Worm (Caenorhabditis elegans) whole organism, midembryonic: ENCODE measurements around the gene T10D4.15.

Source experiments
- flt-1 ChIP-seq: fragments of 200-800 bp; sonication (Bioruptor generic); IDR thresholded peaks from 2 replicates; pipeline ENCODE4 v1.3.6; 2022; ENCODE audit warnings: missing genetic modification characterization, missing compliant biosample characterization
- klf-2 ChIP-seq: fragments of 200-800 bp; sonication (Bioruptor generic); conservative IDR thresholded peaks from 2 replicates; pipeline ENCODE4 v1.3.6; 2022; ENCODE audit warnings: missing genetic modification reagents, missing genetic modification characterization, missing compliant biosample characterization
- med-1 ChIP-seq: sonication (generic microtip); optimal IDR thresholded peaks from 2 replicates; lab custom pipeline; 2017; ENCODE audit warnings: missing genetic modification characterization, mild to moderate bottlenecking, missing compliant biosample characterization, antibody characterized with exemption, missing genetic modification reagents; ENCODE audit not compliant: insufficient read depth
- ref-1 ChIP-seq: fragments of 200-800 bp; sonication (Bioruptor generic); conservative IDR thresholded peaks from 2 replicates; pipeline ENCODE4 v1.3.6; 2022; ENCODE audit warnings: missing genetic modification reagents, missing genetic modification characterization, missing compliant biosample characterization
- tab-1 ChIP-seq: fragments of 200-800 bp; sonication (Bioruptor generic); IDR thresholded peaks from 2 replicates; pipeline ENCODE4 v1.3.6; 2022; ENCODE audit warnings: missing genetic modification characterization, missing compliant biosample characterization
- ztf-23 ChIP-seq: fragments of 200-800 bp; sonication (Bioruptor generic); IDR thresholded peaks from 2 replicates; pipeline ENCODE4 v1.3.6; 2022; ENCODE audit warnings: missing genetic modification reagents, missing genetic modification characterization, missing compliant biosample characterization
- ztf-29 ChIP-seq: fragments of 200-800 bp; sonication (Bioruptor generic); IDR thresholded peaks from 2 replicates; pipeline ENCODE4 v1.3.6; 2022; ENCODE audit warnings: missing genetic modification reagents, missing genetic modification characterization, missing compliant biosample characterization

DNA sequence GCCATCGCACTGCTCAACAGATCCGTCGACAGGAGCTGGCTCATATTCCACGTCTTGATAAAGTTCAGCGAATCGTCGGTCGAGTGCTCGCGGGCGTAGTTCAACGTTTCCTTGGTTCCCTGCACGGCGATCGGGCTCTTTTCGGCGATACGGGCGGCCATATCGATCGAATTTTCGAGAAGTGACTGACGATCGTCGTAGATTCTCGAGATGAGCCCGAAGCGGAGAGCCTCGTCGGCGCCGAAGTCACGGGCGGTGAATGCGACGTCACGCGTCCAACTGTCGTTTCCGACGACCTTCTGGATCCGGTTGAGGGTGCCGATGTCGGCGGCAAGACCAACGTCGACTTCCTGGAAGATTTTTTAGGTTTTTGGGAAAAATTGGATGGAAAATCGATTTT, 36.4 kb upstream of the T10D4.15 start:
- no peak for TF ChIP-seq flt-1 (GFP tag; lab: Robert Waterston, UW)
- no peak for TF ChIP-seq med-1 (GFP tag; lab: Kevin White, UChicago)
- TF ChIP-seq ztf-29 (GFP tag; lab: Robert Waterston, UW) = no peak
- no peak for TF ChIP-seq ztf-23
- no peak for TF ChIP-seq ref-1 (GFP tag; lab: Robert Waterston, UW)
- no peak for TF ChIP-seq tab-1
- no peak for TF ChIP-seq klf-2 (GFP tag; lab: Robert Waterston, UW)
